Worm (Caenorhabditis elegans) whole organism, early embryonic: ENCODE measurements around the gene K10G4.5.

ENCODE experiments used
- B0310.2 ChIP-seq: sonication (generic microtip); optimal IDR thresholded peaks from 2 replicates; lab custom pipeline; 2016; ENCODE audit warnings: mild to moderate bottlenecking, missing genetic modification characterization, missing compliant biosample characterization
- F13C5.2 ChIP-seq: sonication (generic microtip); optimal IDR thresholded peaks from 2 replicates; lab custom pipeline; 2017; ENCODE audit warnings: mild to moderate bottlenecking, missing genetic modification characterization, inconsistent platforms, missing compliant biosample characterization
- aly-1 ChIP-seq: sonication (generic microtip); optimal IDR thresholded peaks from 2 replicates; lab custom pipeline; 2016; ENCODE audit warnings: missing genetic modification characterization, missing compliant biosample characterization
- ama-1 ChIP-seq: fragments of 150-350 bp; optimal IDR thresholded peaks from 2 replicates; lab custom pipeline; 2014
- ceh-36 ChIP-seq: sonication (generic microtip); optimal IDR thresholded peaks from 2 replicates; lab custom pipeline; 2016; ENCODE audit warnings: missing genetic modification characterization, inconsistent platforms, missing compliant biosample characterization
- flt-1 ChIP-seq: fragments of 200-800 bp; sonication (Bioruptor generic); IDR thresholded peaks from 2 replicates; pipeline ENCODE4 v1.3.6; 2022; ENCODE audit warnings: missing genetic modification characterization, missing compliant biosample characterization
- hmbx-1 ChIP-seq: sonication (generic microtip); optimal IDR thresholded peaks from 2 replicates; lab custom pipeline; 2016; ENCODE audit warnings: mild to moderate bottlenecking, missing genetic modification characterization, missing compliant biosample characterization
- hmg-4 ChIP-seq: fragments of 200-800 bp; sonication (Bioruptor generic); optimal IDR thresholded peaks from 2 replicates; lab custom pipeline; 2018; ENCODE audit warnings: mild to moderate bottlenecking, missing genetic modification characterization, missing compliant biosample characterization
- hnd-1 ChIP-seq: sonication (generic microtip); optimal IDR thresholded peaks from 2 replicates; lab custom pipeline; 2016; ENCODE audit warnings: missing genetic modification characterization, missing compliant biosample characterization
- pes-1 ChIP-seq: fragments of 200-800 bp; sonication (Bioruptor generic); IDR thresholded peaks from 2 replicates; pipeline ENCODE4 v1.3.6; 2022; ENCODE audit warnings: missing genetic modification reagents, missing genetic modification characterization, missing compliant biosample characterization
- scrt-1 ChIP-seq: fragments of 200-800 bp; sonication (Bioruptor generic); IDR thresholded peaks from 2 replicates; pipeline ENCODE4 v1.3.6; 2022; ENCODE audit warnings: missing genetic modification characterization, missing compliant biosample characterization
- tbx-11 ChIP-seq: fragments of 200-800 bp; sonication (Bioruptor generic); IDR thresholded peaks from 2 replicates; pipeline ENCODE4 v1.3.6; 2022; ENCODE audit warnings: missing genetic modification characterization, missing compliant biosample characterization
- tbx-37 ChIP-seq: fragments of 200-800 bp; sonication (Bioruptor generic); conservative IDR thresholded peaks from 2 replicates; pipeline ENCODE4 v1.3.6; 2022; ENCODE audit warnings: missing genetic modification reagents, missing genetic modification characterization, missing compliant biosample characterization
- tra-4 ChIP-seq: sonication (generic microtip); optimal IDR thresholded peaks from 2 replicates; lab custom pipeline; 2017; ENCODE audit warnings: missing genetic modification characterization, missing compliant biosample characterization

DNA sequence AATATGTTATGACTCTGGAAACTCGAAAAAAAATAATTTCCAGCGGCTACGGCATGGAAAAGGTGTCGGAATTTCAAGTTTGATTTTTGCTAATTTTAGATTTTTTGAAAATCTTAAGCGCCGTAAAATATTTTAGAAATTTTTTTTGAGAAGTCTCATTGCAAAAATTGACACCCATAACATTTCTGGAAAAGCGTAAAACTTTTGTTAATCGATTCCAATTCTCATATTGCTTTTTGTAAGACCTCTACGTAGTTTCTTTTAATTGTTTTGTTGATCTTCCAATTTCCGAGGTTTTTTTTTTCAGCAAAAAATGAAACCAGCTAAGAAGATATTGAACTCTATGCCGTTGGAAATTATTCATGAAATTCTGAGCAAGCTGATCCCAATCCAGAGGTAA lies 42.4 kb downstream of the K10G4.5 start, which contains the start of gene fbxa-85:
- no peak for TF ChIP-seq hnd-1
- TF ChIP-seq B0310.2, result no peak
- TF ChIP-seq F13C5.2, result no peak
- TF ChIP-seq tra-4, result no peak
- no peak for TF ChIP-seq flt-1 (GFP tag; lab: Robert Waterston, UW)
- TF ChIP-seq ama-1 (lab: Kevin White, UChicago), result no peak
- no peak for TF ChIP-seq tbx-37
- no peak for TF ChIP-seq scrt-1 (GFP tag; lab: Robert Waterston, UW)
- TF ChIP-seq tbx-11 (GFP tag; lab: Robert Waterston, UW), result no peak
- TF ChIP-seq ceh-36 (tag; lab: Kevin White, UChicago), result no peak
- TF ChIP-seq hmg-4 (GFP tag; lab: Kevin White, UChicago), result no peak
- no peak for TF ChIP-seq hmbx-1
- TF ChIP-seq pes-1, result no peak
- no peak for TF ChIP-seq aly-1 (tag; lab: Kevin White, UChicago)
